Fruit fly (Drosophila melanogaster): ENCODE data around the gene miple1.

DNA sequence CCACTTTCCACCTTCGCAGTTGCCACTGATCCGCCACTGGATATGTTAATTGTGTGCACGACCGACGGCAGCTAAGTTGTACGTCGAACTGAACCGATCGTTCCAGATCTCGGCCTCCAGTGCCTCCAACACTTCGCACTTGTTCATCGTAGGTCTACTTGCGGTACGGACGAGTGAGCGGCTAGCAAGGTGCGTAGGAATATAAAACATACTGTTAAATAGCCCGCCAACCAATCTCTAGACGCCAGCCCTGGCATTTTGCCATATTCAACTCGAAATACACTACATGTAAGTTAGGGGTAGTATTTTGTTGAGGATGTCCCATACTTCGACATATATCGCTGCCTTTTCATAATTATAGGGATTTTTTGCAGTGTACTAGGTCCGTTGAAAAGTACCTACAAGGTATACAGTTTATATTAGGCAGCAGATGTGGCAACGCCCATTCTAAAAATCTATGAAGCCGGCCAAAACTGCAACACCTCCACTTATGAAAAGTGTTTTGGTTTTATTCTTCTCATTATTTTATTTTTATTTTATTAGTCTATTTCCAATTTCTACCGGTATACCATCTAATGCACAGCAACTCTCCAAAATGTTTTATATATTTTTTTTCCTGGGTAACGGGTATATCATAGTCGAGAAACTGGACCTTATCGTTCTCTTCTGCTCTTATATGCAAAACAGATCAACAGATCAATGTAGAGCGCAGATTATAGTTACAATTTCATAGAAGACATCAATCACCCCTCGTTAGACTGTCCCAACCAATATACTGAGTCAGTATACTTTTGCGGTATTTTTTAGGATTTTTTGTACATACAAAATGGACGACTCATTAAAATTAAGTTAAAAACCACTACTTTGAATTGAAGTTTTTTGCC, 43.8 kb upstream of the miple1 start, which contains the start of the genes pyx and CG33229:
- TF ChIP-seq Pif1B (GFP tag; optimal IDR thresholded peaks at IDR 0.05) (no peak), CG14655 (GFP tag; optimal IDR thresholded peaks at IDR 0.05) (peak; percentile 88)

All from whole organism, pupa.